Fruit fly (Drosophila melanogaster) whole organism, prepupa: ENCODE measurements around the gene Ubr3.

Experiments
- Blimp-1 ChIP-seq: fragments of 200-800 bp; sonication (Bioruptor generic); optimal IDR thresholded peaks from 3 replicates; lab custom pipeline; 2017; ENCODE audit warnings: missing biosample characterization, missing genetic modification characterization, mild to moderate bottlenecking, moderate library complexity, missing genetic modification reagents
- CG10631 ChIP-seq: fragments of 200-800 bp; sonication (Bioruptor generic); optimal IDR thresholded peaks from 2 replicates; lab custom pipeline; 2016; ENCODE audit warnings: missing biosample characterization, missing genetic modification characterization
- CG6163 ChIP-seq: fragments of 200-800 bp; sonication (Bioruptor generic); IDR thresholded peaks from 3 replicates; pipeline ENCODE4 v1.3.6; 2022; ENCODE audit warnings: missing biosample characterization, missing genetic modification characterization
- Smox ChIP-seq: fragments of 200-800 bp; sonication (Bioruptor generic); optimal IDR thresholded peaks from 3 replicates; lab custom pipeline; 2016; ENCODE audit warnings: missing biosample characterization, missing genetic modification characterization
- cyc ChIP-seq: fragments of 200-800 bp; sonication (Bioruptor generic); optimal IDR thresholded peaks from 3 replicates; lab custom pipeline; 2016; ENCODE audit warnings: missing biosample characterization, missing genetic modification characterization
- topi ChIP-seq: fragments of 200-800 bp; sonication (Bioruptor generic); optimal IDR thresholded peaks from 3 replicates; lab custom pipeline; 2016; ENCODE audit warnings: missing biosample characterization, missing genetic modification characterization

dm6 chrX:7911983-7912630 lies 23.6 kb upstream of the Ubr3 start, which contains the start of gene snz:
- no peak for TF ChIP-seq Smox (GFP tag; lab: Kevin White, UChicago)
- no peak for TF ChIP-seq CG10631 (GFP tag; lab: Kevin White, UChicago)
- no peak for TF ChIP-seq cyc
- TF ChIP-seq topi (GFP tag; lab: Kevin White, UChicago), result no peak
- no peak for TF ChIP-seq Blimp-1 (GFP tag; lab: Kevin White, UChicago)
- TF ChIP-seq CG6163, result no peak
